Fruit fly (Drosophila melanogaster) whole organism, pupa: ENCODE measurements around the gene CG2124.

ENCODE experiments used
- CG4496 ChIP-seq: fragments of 200-800 bp; sonication (Bioruptor generic); IDR thresholded peaks from 3 replicates; pipeline ENCODE4 v1.3.6; 2022; ENCODE audit warnings: missing biosample characterization, missing genetic modification characterization
- EcR ChIP-seq: fragments of 200-800 bp; sonication (Bioruptor generic); optimal IDR thresholded peaks from 3 replicates; lab custom pipeline; 2019; ENCODE audit warnings: missing biosample characterization, missing genetic modification characterization, mild to moderate bottlenecking, moderate library complexity, missing genetic modification reagents
- Pif1A ChIP-seq: fragments of 200-800 bp; sonication (Bioruptor generic); optimal IDR thresholded peaks from 3 replicates; lab custom pipeline; 2016; ENCODE audit warnings: missing biosample characterization, missing genetic modification characterization

DNA sequence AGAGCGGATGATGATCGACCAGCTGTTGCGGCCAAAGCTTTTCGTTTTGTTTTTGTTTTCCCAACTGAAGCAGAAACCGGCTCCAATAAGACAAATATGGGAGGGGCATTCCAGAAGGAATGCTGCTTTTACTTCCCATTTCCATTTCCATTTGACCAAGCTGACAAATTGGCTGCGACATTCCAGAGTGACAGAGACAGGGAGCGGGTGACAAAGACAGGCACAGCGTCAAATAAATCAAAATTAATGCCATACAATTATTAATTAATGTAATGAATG lies 48.1 kb upstream of the CG2124 start:
- no peak for TF ChIP-seq EcR (GFP tag; lab: Kevin White, UChicago)
- TF ChIP-seq Pif1A (GFP tag; lab: Kevin White, UChicago), result no peak
- TF ChIP-seq CG4496 (GFP tag; lab: Robert Waterston, UW), result no peak
